Fruit fly (Drosophila melanogaster): ENCODE data around the gene CG43725.

- TF ChIP-seq psq (optimal IDR thresholded peaks at IDR 0.05) (no peak), pan (optimal IDR thresholded peaks at IDR 0.05) (no peak)
Measured at dm6 chr2L:11121614-11122013, 46.3 kb downstream of the CG43725 start, which contains the start of gene Dnaaf4.
